Worm (Caenorhabditis elegans) whole organism, late embryonic: ENCODE measurements around the gene cnc-3.

Source experiments
- C38D4.7 ChIP-seq: fragments of 200-800 bp; sonication (Bioruptor generic); optimal IDR thresholded peaks from 2 replicates; lab custom pipeline; 2018; ENCODE audit warnings: mild to moderate bottlenecking, missing genetic modification characterization, moderate library complexity, missing compliant biosample characterization
- K09A11.1 ChIP-seq: sonication (generic microtip); optimal IDR thresholded peaks from 2 replicates; lab custom pipeline; 2017; ENCODE audit warnings: antibody characterized with exemption, mild to moderate bottlenecking, missing genetic modification characterization, missing compliant biosample characterization; ENCODE audit not compliant: insufficient read depth
- ahr-1 ChIP-seq: sonication (generic microtip); optimal IDR thresholded peaks from 2 replicates; lab custom pipeline; 2016; ENCODE audit warnings: missing genetic modification characterization, missing compliant biosample characterization
- ama-1 ChIP-seq: fragments of 150-350 bp; optimal IDR thresholded peaks from 2 replicates; lab custom pipeline; 2014
- ceh-14 ChIP-seq: sonication (generic microtip); optimal IDR thresholded peaks from 2 replicates; lab custom pipeline; 2016; ENCODE audit warnings: missing genotype, missing genetic modification characterization, missing compliant biosample characterization
- ceh-18 ChIP-seq: sonication (generic microtip); optimal IDR thresholded peaks from 2 replicates; lab custom pipeline; 2016; ENCODE audit warnings: missing genetic modification characterization, missing compliant biosample characterization
- ceh-24 ChIP-seq: sonication (generic microtip); optimal IDR thresholded peaks from 2 replicates; lab custom pipeline; 2016; ENCODE audit warnings: mild to moderate bottlenecking, missing genetic modification characterization, missing compliant biosample characterization
- ceh-45 ChIP-seq: fragments of 200-800 bp; sonication (Bioruptor generic); IDR thresholded peaks from 2 replicates; pipeline ENCODE4 v1.3.6; 2022; ENCODE audit warnings: missing genetic modification reagents, missing genetic modification characterization, missing compliant biosample characterization
- ceh-9 ChIP-seq: sonication (generic microtip); optimal IDR thresholded peaks from 2 replicates; lab custom pipeline; 2016; ENCODE audit warnings: mild to moderate bottlenecking, missing genetic modification characterization, inconsistent platforms, missing compliant biosample characterization
- dve-1 ChIP-seq: sonication (generic microtip); optimal IDR thresholded peaks from 2 replicates; lab custom pipeline; 2017; ENCODE audit warnings: antibody characterized with exemption, mild to moderate bottlenecking, missing genetic modification characterization, missing compliant biosample characterization
- fax-1 ChIP-seq: sonication (generic microtip); optimal IDR thresholded peaks from 2 replicates; lab custom pipeline; 2016; ENCODE audit warnings: missing genotype, missing genetic modification characterization, missing compliant biosample characterization
- fkh-10 ChIP-seq: fragments of 150-350 bp; optimal IDR thresholded peaks from 2 replicates; lab custom pipeline; 2014; ENCODE audit warnings: missing biosample characterization, missing genetic modification reagents, missing genetic modification characterization
- fkh-6 ChIP-seq: sonication (generic microtip); optimal IDR thresholded peaks from 2 replicates; lab custom pipeline; 2016; ENCODE audit warnings: missing genetic modification characterization, missing compliant biosample characterization
- hlh-30 ChIP-seq: sonication (generic microtip); optimal IDR thresholded peaks from 2 replicates; lab custom pipeline; 2017; ENCODE audit warnings: antibody characterized with exemption, missing genetic modification characterization, missing compliant biosample characterization; ENCODE audit not compliant: insufficient read depth
- hlh-6 ChIP-seq: sonication (generic microtip); optimal IDR thresholded peaks from 2 replicates; lab custom pipeline; 2016; ENCODE audit warnings: missing genotype, missing genetic modification characterization, missing compliant biosample characterization
- mec-3 ChIP-seq: sonication (generic microtip); optimal IDR thresholded peaks from 2 replicates; lab custom pipeline; 2016; ENCODE audit warnings: borderline replicate concordance, missing genetic modification characterization, missing compliant biosample characterization
- nhr-232 ChIP-seq: sonication (generic microtip); optimal IDR thresholded peaks from 2 replicates; lab custom pipeline; 2016; ENCODE audit warnings: missing genetic modification characterization, missing compliant biosample characterization
- npax-4 ChIP-seq: sonication (generic microtip); optimal IDR thresholded peaks from 2 replicates; lab custom pipeline; 2016; ENCODE audit warnings: missing genetic modification characterization, missing compliant biosample characterization
- pax-1 ChIP-seq: fragments of 150-350 bp; optimal IDR thresholded peaks from 2 replicates; lab custom pipeline; 2014; ENCODE audit warnings: missing biosample characterization, missing genetic modification characterization
- pha-2 ChIP-seq: sonication (generic microtip); optimal IDR thresholded peaks from 2 replicates; lab custom pipeline; 2017; ENCODE audit warnings: mild to moderate bottlenecking, missing genetic modification characterization, missing compliant biosample characterization
- sox-4 ChIP-seq: sonication (generic microtip); optimal IDR thresholded peaks from 2 replicates; lab custom pipeline; 2017; ENCODE audit warnings: mild to moderate bottlenecking, missing genetic modification characterization, inconsistent platforms, missing compliant biosample characterization
- syd-9 ChIP-seq: sonication (generic microtip); optimal IDR thresholded peaks from 2 replicates; lab custom pipeline; 2016; ENCODE audit warnings: mild to moderate bottlenecking, missing genetic modification characterization, moderate library complexity, missing compliant biosample characterization
- ttx-3 ChIP-seq: sonication (generic microtip); optimal IDR thresholded peaks from 2 replicates; lab custom pipeline; 2016; ENCODE audit warnings: missing genetic modification reagents, missing genetic modification characterization, missing compliant biosample characterization
- unc-3 ChIP-seq, 2 experiments: fragments of 200-800 bp in 1 of 2; sonication (Bioruptor generic) in 1 of 2; sonication (generic microtip) in 1 of 2; conservative IDR thresholded peaks in 1 of 2; optimal IDR thresholded peaks in 1 of 2; 2 replicates each; pipeline versions ENCODE4 v1.3.6 to Lab custom; 2016 to 2022; ENCODE audit warnings: missing compliant biosample characterization in 2 of 2, missing genetic modification characterization in 2 of 2, missing genetic modification reagents in 1 of 2
- unc-42 ChIP-seq: sonication (generic microtip); optimal IDR thresholded peaks from 2 replicates; lab custom pipeline; 2016; ENCODE audit warnings: missing genotype, missing genetic modification characterization, missing compliant biosample characterization
- unc-86 ChIP-seq: sonication (generic microtip); optimal IDR thresholded peaks from 2 replicates; lab custom pipeline; 2016; ENCODE audit warnings: missing genetic modification characterization, missing compliant biosample characterization

cnc-3 gene

DNA sequence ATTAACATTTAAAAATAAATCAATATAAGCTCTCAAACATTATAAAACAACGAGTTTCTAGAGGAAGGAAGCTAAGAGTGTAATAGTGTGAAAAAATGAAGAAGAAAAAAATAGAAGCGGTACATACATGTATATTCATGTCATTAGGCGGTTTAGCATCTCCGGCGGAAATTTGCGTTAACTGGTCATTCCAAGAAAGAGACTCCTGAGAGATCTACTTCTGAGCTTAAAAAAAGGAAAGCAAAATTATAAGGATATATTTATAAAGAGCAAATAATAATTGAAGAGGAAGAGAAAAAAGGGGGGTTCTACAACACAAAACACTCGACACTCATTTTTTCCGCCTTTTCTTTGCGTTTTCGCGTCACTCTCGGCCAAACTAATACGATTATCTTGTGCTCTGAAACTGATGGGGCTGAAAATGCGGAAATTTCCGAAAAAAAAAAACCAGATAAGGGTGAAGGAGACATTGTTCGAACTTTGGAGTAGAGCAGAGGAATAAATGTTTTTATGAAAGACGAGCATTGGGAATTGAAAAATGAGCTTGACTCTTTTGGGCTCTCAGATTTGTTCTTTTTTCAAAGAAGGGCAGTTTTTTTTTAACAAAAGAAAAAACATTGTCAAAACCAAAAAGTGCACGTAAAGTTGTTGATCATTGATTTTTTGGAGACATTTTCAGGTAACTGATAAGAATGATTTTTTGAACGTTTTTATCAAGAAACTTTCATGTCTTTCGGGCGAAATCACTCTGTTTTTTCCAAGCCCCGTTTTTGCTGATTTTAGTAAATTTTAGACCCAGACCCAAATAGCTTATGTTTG, 33.0 kb upstream of the cnc-3 start:
- no peak for TF ChIP-seq ceh-9 (tag; lab: Kevin White, UChicago)
- TF ChIP-seq ceh-14 (tag; lab: Kevin White, UChicago): no peak
- TF ChIP-seq unc-3 (GFP tag; conservative IDR thresholded peaks at IDR 0.05; lab: Robert Waterston, UW): no peak
- no peak for TF ChIP-seq unc-3 (tag; optimal IDR thresholded peaks at IDR 0.05; lab: Kevin White, UChicago)
- TF ChIP-seq npax-4: no peak
- TF ChIP-seq hlh-6 (tag; lab: Kevin White, UChicago): no peak
- no peak for TF ChIP-seq fax-1 (tag; lab: Kevin White, UChicago)

DNA sequence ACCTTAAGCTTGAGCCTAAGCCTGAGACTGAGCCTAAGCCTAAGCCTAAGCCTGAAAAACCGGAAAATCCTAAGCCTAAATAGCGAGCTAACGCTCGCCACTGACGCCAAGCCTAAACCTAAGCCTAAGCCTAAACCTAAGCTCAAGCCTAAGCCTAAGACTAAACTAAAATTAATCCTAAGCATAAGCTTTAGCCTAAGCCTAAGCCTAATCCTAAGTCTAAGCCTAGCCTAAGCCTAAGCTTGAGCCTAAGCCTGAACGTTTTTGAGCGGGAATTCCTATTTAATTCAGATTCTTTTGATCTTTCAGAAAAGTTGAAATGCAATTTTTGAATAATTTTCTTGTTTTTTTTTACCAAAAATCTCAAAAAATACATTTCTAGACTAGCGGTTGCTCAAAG, 31.6 kb upstream of the cnc-3 start:
- TF ChIP-seq dve-1 (tag; lab: Kevin White, UChicago) (peak; percentile 62), ceh-18 (tag; lab: Kevin White, UChicago) (no peak)

DNA sequence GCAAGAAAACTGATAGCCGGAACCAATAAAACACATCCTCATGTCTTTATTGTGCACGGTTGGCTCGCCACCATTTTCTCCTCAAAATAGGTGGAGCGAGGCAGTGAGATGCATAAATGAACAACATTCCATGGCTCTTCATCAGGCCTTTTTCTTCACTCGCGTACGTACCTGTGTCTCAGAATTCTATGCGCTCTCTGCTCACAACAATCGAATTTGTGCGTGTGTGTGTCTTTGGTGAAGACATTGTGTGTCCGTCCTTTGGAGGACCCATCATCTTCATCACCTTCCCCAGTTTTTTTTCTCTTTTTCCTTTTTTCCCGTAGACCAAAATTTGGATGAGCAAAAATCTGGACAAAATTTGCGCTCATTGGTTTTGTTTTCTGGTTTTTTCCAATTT, 25.5 kb upstream of the cnc-3 start:
- TF ChIP-seq ceh-45 (no peak), unc-42 (tag; lab: Kevin White, UChicago) (peak; percentile 29), hlh-6 (tag; lab: Kevin White, UChicago) (no peak), fkh-6 (tag; lab: Kevin White, UChicago) (no peak), ahr-1 (tag; lab: Kevin White, UChicago) (no peak)

DNA sequence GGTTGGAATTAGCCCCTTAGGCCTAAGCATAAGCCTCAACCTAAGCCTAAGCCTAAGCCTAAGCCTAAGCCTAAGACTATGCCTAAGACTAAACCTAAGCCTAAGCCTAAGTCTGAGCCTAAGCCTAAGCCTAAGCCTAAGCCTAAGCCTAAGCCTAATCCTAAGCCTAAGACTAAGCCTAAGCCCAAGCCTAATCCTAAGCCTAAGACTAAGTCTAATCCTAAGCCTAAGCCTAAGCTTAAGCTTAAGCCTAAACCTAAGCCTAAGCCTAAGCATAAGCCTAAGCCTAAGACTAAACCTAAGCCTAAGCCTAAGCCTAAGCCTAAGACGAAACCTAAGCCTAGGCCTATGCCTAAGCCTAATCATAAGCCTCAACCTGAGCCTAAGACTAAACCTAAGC, 24.5 kb upstream of the cnc-3 start:
- no peak for TF ChIP-seq ceh-24 (tag; lab: Kevin White, UChicago)
- TF ChIP-seq unc-86 (tag; lab: Kevin White, UChicago): no peak
- TF ChIP-seq syd-9 (tag; lab: Kevin White, UChicago): no peak
- TF ChIP-seq ttx-3 (tag; lab: Kevin White, UChicago): no peak
- TF ChIP-seq dve-1 (tag; lab: Kevin White, UChicago): peak; percentile 79

DNA sequence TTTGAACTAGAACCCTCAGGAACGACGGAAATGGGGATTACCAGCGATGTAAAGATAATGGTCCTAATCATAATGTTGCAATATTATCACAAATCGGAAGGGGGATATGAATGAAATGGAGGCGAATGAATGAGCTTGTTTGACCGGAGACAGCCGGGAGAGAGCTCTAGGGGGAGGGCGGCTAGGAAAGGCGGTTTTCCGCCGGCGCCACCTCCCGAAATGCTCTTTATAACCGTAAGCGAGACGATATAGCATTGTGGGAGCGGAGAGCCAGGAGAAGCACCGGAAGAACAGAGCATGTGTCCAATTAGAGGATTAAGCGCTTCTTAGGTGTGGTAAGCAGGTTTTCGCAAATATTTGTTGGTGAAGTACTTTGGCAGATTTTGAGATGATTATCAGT, 22.2 kb upstream of the cnc-3 start, which contains the start of gene R12A1.3:
Gene R12A1.3, minus strand, starts transcription at position 200 of the 400 bp plus-strand sequence.
- TF ChIP-seq nhr-232 (tag; lab: Kevin White, UChicago) (no peak), sox-4 (tag; lab: Kevin White, UChicago) (no peak), mec-3 (tag; lab: Kevin White, UChicago) (peak; percentile 52), C38D4.7 (no peak)

DNA sequence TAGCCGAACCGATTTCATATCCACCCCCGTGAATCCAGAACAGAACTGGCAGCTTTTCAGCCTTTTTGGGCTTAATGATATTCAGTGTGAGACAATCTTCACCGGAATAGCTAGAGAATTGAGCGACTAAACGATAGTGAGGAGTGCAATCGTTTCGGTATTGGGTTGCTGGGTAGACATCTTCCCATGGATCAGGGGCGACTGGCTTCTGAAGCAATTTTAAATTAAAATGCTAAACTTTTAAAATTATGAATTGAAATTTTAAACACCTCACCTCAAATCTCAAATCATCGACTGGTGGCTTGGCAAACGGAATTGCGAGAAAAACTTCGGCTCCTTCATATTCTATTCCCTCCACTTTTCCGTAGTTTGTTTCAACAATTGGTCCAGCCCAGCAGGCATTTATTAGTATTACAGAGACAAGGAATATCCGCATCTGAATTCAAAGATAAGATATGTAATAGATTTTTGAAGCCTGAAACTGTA, 16.1 kb upstream of the cnc-3 start, which contains the start of gene ges-1:
Gene ges-1, minus strand, starts transcription at position 436 of the 486 bp plus-strand sequence.
- TF ChIP-seq pha-2 (tag; lab: Kevin White, UChicago) (no peak), npax-4 (no peak), ceh-14 (tag; lab: Kevin White, UChicago) (no peak), ama-1 (lab: Kevin White, UChicago) (no peak), fkh-10 (GFP tag; lab: Kevin White, UChicago) (no peak), pax-1 (no peak), ahr-1 (tag; lab: Kevin White, UChicago) (no peak), hlh-6 (tag; lab: Kevin White, UChicago) (no peak), hlh-30 (tag; lab: Kevin White, UChicago) (no peak), C38D4.7 (no peak), ceh-24 (tag; lab: Kevin White, UChicago) (no peak), K09A11.1 (tag; lab: Kevin White, UChicago) (no peak)
